Fruit fly (Drosophila melanogaster): ENCODE results near the gene Pex5.
A peak's percentile ranks its signal among the peaks of the same experiment; 100 is the strongest.

Pex5 gene

dm6 chrX:1868586-1869111 lies at the start of gene Pex5, which contains the start of gene CG14803:
TSS of gene Pex5 (minus strand) at chrX:1869061.
TSS of gene CG14803 (plus strand) at chrX:1868870.
- peak; percentile 17 for TF ChIP-seq noc (tag; optimal IDR thresholded peaks at IDR 0.05)

dm6 chrX:1909533-1909932 lies 40.7 kb upstream of the Pex5 start:
- no peak for TF ChIP-seq noc (tag; optimal IDR thresholded peaks at IDR 0.05)

- TF ChIP-seq noc (tag; optimal IDR thresholded peaks at IDR 0.05), result no peak
Measured at dm6 chrX:1908757-1909156, 39.9 kb upstream of the Pex5 start, which contains the start of the genes Edem1 and Rbcn-3B. TSS of gene Edem1 (minus strand) at chrX:1908827. TSS of gene Rbcn-3B (plus strand) at chrX:1908920.

- TF ChIP-seq noc (tag; optimal IDR thresholded peaks at IDR 0.05), result peak; percentile 71
Measured at dm6 chrX:1907727-1908264, 38.9 kb upstream of the Pex5 start, which contains the start of gene mip130. TSS of gene mip130 (plus strand) at chrX:1908239.

dm6 chrX:1903968-1904367 lies 35.1 kb upstream of the Pex5 start:
- TF ChIP-seq noc (tag; optimal IDR thresholded peaks at IDR 0.05), result no peak

dm6 chrX:1903077-1903476 lies 34.2 kb upstream of the Pex5 start, which contains the start of gene CG32801:
TSS of gene CG32801 (minus strand) at chrX:1903177.
- TF ChIP-seq noc (tag; optimal IDR thresholded peaks at IDR 0.05), result no peak

- TF ChIP-seq noc (tag; optimal IDR thresholded peaks at IDR 0.05), result no peak
Measured at dm6 chrX:1901605-1902136, 32.8 kb upstream of the Pex5 start, which contains the start of gene Ldaf1. TSS of gene Ldaf1 (minus strand) at chrX:1901911.

- peak; percentile 26 for TF ChIP-seq noc (tag; optimal IDR thresholded peaks at IDR 0.05)
Measured at dm6 chrX:1900123-1900818, 31.4 kb upstream of the Pex5 start, which contains the start of gene arm. TSS of gene arm (minus strand) at chrX:1900646.

- no peak for TF ChIP-seq noc (tag; optimal IDR thresholded peaks at IDR 0.05)
Measured at dm6 chrX:1899445-1900085, 30.7 kb upstream of the Pex5 start.

dm6 chrX:1897384-1897783 lies 28.5 kb upstream of the Pex5 start:
- no peak for TF ChIP-seq noc (tag; optimal IDR thresholded peaks at IDR 0.05)

- no peak for TF ChIP-seq noc (tag; optimal IDR thresholded peaks at IDR 0.05)
Measured at dm6 chrX:1893532-1893931, 24.7 kb upstream of the Pex5 start.

- no peak for TF ChIP-seq noc (tag; optimal IDR thresholded peaks at IDR 0.05)
Measured at dm6 chrX:1889926-1890325, 21.1 kb upstream of the Pex5 start, which contains the start of the genes trr and mRpL16. TSS of gene trr (minus strand) at chrX:1889950. TSS of gene mRpL16 (plus strand) at chrX:1890256.

dm6 chrX:1880779-1881178 lies 11.9 kb upstream of the Pex5 start:
- no peak for TF ChIP-seq noc (tag; optimal IDR thresholded peaks at IDR 0.05)

- TF ChIP-seq noc (tag; optimal IDR thresholded peaks at IDR 0.05), result peak; percentile 47
Measured at dm6 chrX:1880139-1880556, 11.3 kb upstream of the Pex5 start, which contains the start of gene Coa8. TSS of gene Coa8 (plus strand) at chrX:1880282.

- peak; percentile 72 for TF ChIP-seq noc (tag; optimal IDR thresholded peaks at IDR 0.05)
Measured at dm6 chrX:1879606-1880110, 10.8 kb upstream of the Pex5 start, which contains the start of gene CG14818. TSS of gene CG14818 (minus strand) at chrX:1879774.
